Worm (Caenorhabditis elegans) whole organism, young adult: ENCODE measurements around the gene ecps-1.

Source experiments
- C06A6.2 ChIP-seq: fragments of 200-800 bp; sonication (Bioruptor generic); conservative IDR thresholded peaks from 2 replicates; pipeline ENCODE4 v1.3.6; 2022; ENCODE audit warnings: missing genetic modification characterization, missing compliant biosample characterization
- F23B12.7 ChIP-seq: sonication (generic microtip); optimal IDR thresholded peaks from 2 replicates; lab custom pipeline; 2017; ENCODE audit warnings: missing genetic modification characterization, mild to moderate bottlenecking, missing compliant biosample characterization, antibody characterized with exemption, moderate library complexity; ENCODE audit not compliant: insufficient read depth
- F33H1.4 ChIP-seq: fragments of 200-800 bp; sonication (Bioruptor generic); IDR thresholded peaks from 2 replicates; pipeline ENCODE4 v1.3.6; 2022; ENCODE audit warnings: missing genetic modification reagents, missing genetic modification characterization, missing compliant biosample characterization
- K11D2.4 ChIP-seq: fragments of 200-800 bp; sonication (Bioruptor generic); IDR thresholded peaks from 2 replicates; pipeline ENCODE4 v1.3.6; 2022; ENCODE audit warnings: missing genetic modification reagents, missing genetic modification characterization, missing compliant biosample characterization
- K12H6.12 ChIP-seq: fragments of 200-800 bp; sonication (Bioruptor generic); optimal IDR thresholded peaks from 2 replicates; lab custom pipeline; 2018; ENCODE audit warnings: mild to moderate bottlenecking, missing genetic modification characterization, missing compliant biosample characterization
- T07F8.4 ChIP-seq: sonication (generic microtip); optimal IDR thresholded peaks from 2 replicates; lab custom pipeline; 2016; ENCODE audit warnings: mild to moderate bottlenecking, missing genetic modification characterization, moderate library complexity, missing compliant biosample characterization
- Y53F4B.3 ChIP-seq: fragments of 200-800 bp; sonication (Bioruptor generic); IDR thresholded peaks from 2 replicates; pipeline ENCODE4 v1.3.6; 2022; ENCODE audit warnings: missing genetic modification reagents, missing genetic modification characterization, missing compliant biosample characterization
- Y53G8AR.9 ChIP-seq: fragments of 200-800 bp; sonication (Bioruptor generic); conservative IDR thresholded peaks from 2 replicates; pipeline ENCODE4 v1.3.6; 2022; ENCODE audit warnings: missing genetic modification reagents, missing genetic modification characterization, missing compliant biosample characterization
- aptf-2 ChIP-seq: fragments of 200-800 bp; sonication (Bioruptor generic); conservative IDR thresholded peaks from 2 replicates; pipeline ENCODE4 v1.3.6; 2022; ENCODE audit warnings: missing genetic modification reagents, missing genetic modification characterization, missing compliant biosample characterization
- aptf-3 ChIP-seq: fragments of 200-800 bp; sonication (Bioruptor generic); IDR thresholded peaks from 2 replicates; pipeline ENCODE4 v1.3.6; 2022; ENCODE audit warnings: missing genetic modification characterization, missing compliant biosample characterization
- attf-3 ChIP-seq: fragments of 200-800 bp; sonication (Bioruptor generic); conservative IDR thresholded peaks from 2 replicates; pipeline ENCODE4 v1.3.6; 2022; ENCODE audit warnings: missing genetic modification reagents, missing genetic modification characterization, missing compliant biosample characterization
- cebp-1 ChIP-seq, 2 experiments: fragments of 200-800 bp in 1 of 2; sonication (Bioruptor generic) in 1 of 2; sonication (generic microtip) in 1 of 2; IDR thresholded peaks in 1 of 2; optimal IDR thresholded peaks in 1 of 2; 2 replicates each; pipeline versions ENCODE4 v1.3.6 to Lab custom; 2017 to 2022; ENCODE audit warnings: missing compliant biosample characterization in 2 of 2, missing genetic modification characterization in 2 of 2, mild to moderate bottlenecking in 1 of 2, missing genetic modification reagents in 1 of 2, moderate library complexity in 1 of 2
- chd-7 ChIP-seq: sonication (generic microtip); optimal IDR thresholded peaks from 2 replicates; lab custom pipeline; 2016; ENCODE audit warnings: mild to moderate bottlenecking, missing genetic modification characterization, moderate library complexity, missing compliant biosample characterization
- egrh-3 ChIP-seq: fragments of 200-800 bp; sonication (Bioruptor generic); IDR thresholded peaks from 2 replicates; pipeline ENCODE4 v1.3.6; 2022; ENCODE audit warnings: missing genetic modification reagents, missing genetic modification characterization, missing compliant biosample characterization
- ekl-4 ChIP-seq: fragments of 200-800 bp; sonication (Bioruptor generic); IDR thresholded peaks from 2 replicates; pipeline ENCODE4 v1.3.6; 2022; ENCODE audit warnings: missing genetic modification reagents, missing genetic modification characterization, missing compliant biosample characterization
- gei-17 ChIP-seq: fragments of 200-800 bp; sonication (Bioruptor generic); optimal IDR thresholded peaks from 2 replicates; lab custom pipeline; 2018; ENCODE audit warnings: mild to moderate bottlenecking, missing genetic modification characterization, missing compliant biosample characterization
- hlh-12 ChIP-seq: sonication (generic microtip); optimal IDR thresholded peaks from 2 replicates; lab custom pipeline; 2016; ENCODE audit warnings: missing genetic modification characterization, missing compliant biosample characterization
- hlh-26 ChIP-seq: fragments of 200-800 bp; sonication (Bioruptor generic); conservative IDR thresholded peaks from 2 replicates; pipeline ENCODE4 v1.3.6; 2022; ENCODE audit warnings: missing genetic modification reagents, missing genetic modification characterization, missing compliant biosample characterization
- hrde-1 ChIP-seq: sonication (generic microtip); optimal IDR thresholded peaks from 2 replicates; lab custom pipeline; 2016; ENCODE audit warnings: missing genetic modification characterization, mild to moderate bottlenecking, missing compliant biosample characterization, moderate library complexity, missing genotype, missing genetic modification reagents, borderline replicate concordance
- hsf-1 ChIP-seq: fragments of 200-800 bp; sonication (Bioruptor generic); IDR thresholded peaks from 2 replicates; pipeline ENCODE4 v1.3.6; 2022; ENCODE audit warnings: missing genetic modification reagents, missing genetic modification characterization, missing compliant biosample characterization
- let-607 ChIP-seq, 2 experiments: fragments of 200-800 bp in 1 of 2; sonication (Bioruptor generic) in 1 of 2; sonication (generic microtip) in 1 of 2; optimal IDR thresholded peaks; 2 replicates each; lab custom pipeline; 2016 to 2018; ENCODE audit warnings: mild to moderate bottlenecking in 2 of 2, missing compliant biosample characterization in 2 of 2, missing genetic modification characterization in 2 of 2, moderate library complexity in 2 of 2, missing genotype in 1 of 2
- madf-10 ChIP-seq: sonication (generic microtip); optimal IDR thresholded peaks from 2 replicates; lab custom pipeline; 2016; ENCODE audit warnings: mild to moderate bottlenecking, missing genetic modification characterization, missing compliant biosample characterization
- madf-8 ChIP-seq: fragments of 200-800 bp; sonication (Bioruptor generic); conservative IDR thresholded peaks from 2 replicates; pipeline ENCODE4 v1.3.6; 2022; ENCODE audit warnings: missing genetic modification reagents, missing genetic modification characterization, missing compliant biosample characterization
- mcd-1 ChIP-seq: fragments of 200-800 bp; sonication (Bioruptor generic); IDR thresholded peaks from 2 replicates; pipeline ENCODE4 v1.3.6; 2022; ENCODE audit warnings: missing genetic modification reagents, missing genetic modification characterization, missing compliant biosample characterization
- nfya-1 ChIP-seq: sonication (generic microtip); optimal IDR thresholded peaks from 2 replicates; lab custom pipeline; 2017; ENCODE audit warnings: antibody characterized with exemption, missing compliant biosample characterization, missing genetic modification characterization, borderline replicate concordance; ENCODE audit not compliant: insufficient read depth
- nfyb-1 ChIP-seq: fragments of 200-800 bp; sonication (Bioruptor generic); IDR thresholded peaks from 2 replicates; pipeline ENCODE4 v1.3.6; 2022; ENCODE audit warnings: missing genetic modification reagents, missing genetic modification characterization, missing compliant biosample characterization
- rec-8 ChIP-seq, 2 experiments: sonication (generic microtip); optimal IDR thresholded peaks; 2 replicates each; lab custom pipeline; 2016; ENCODE audit warnings: mild to moderate bottlenecking in 2 of 2, missing genetic modification characterization in 2 of 2, missing genetic modification reagents in 2 of 2, missing genotype in 2 of 2, missing biosample characterization in 1 of 2, missing compliant biosample characterization in 1 of 2, moderate library complexity in 1 of 2
- snpc-4 ChIP-seq, 5 experiments: fragments of 150-350 bp in 1 of 5; sonication (generic microtip) in 4 of 5; optimal IDR thresholded peaks; 2 replicates each; lab custom pipeline; 2014 to 2018; ENCODE audit warnings: missing genetic modification characterization in 5 of 5, missing biosample characterization in 3 of 5, antibody characterized with exemption in 2 of 5, mild to moderate bottlenecking in 2 of 5, missing compliant biosample characterization in 2 of 5, missing genotype in 2 of 5, moderate library complexity in 2 of 5, missing genetic modification reagents in 1 of 5
- somi-1 ChIP-seq: fragments of 200-800 bp; sonication (Bioruptor generic); optimal IDR thresholded peaks from 2 replicates; lab custom pipeline; 2018; ENCODE audit warnings: mild to moderate bottlenecking, missing genetic modification characterization, missing compliant biosample characterization
- tbp1 ChIP-seq: fragments of 200-800 bp; sonication (Bioruptor generic); optimal IDR thresholded peaks from 2 replicates; lab custom pipeline; 2018; ENCODE audit warnings: mild to moderate bottlenecking, missing genetic modification characterization, missing compliant biosample characterization
- tbx-9 ChIP-seq: sonication (generic microtip); optimal IDR thresholded peaks from 2 replicates; lab custom pipeline; 2016; ENCODE audit warnings: borderline replicate concordance, missing genetic modification characterization, inconsistent platforms, missing compliant biosample characterization
- tlf-1 ChIP-seq: fragments of 200-800 bp; sonication (Bioruptor generic); optimal IDR thresholded peaks from 2 replicates; lab custom pipeline; 2018; ENCODE audit warnings: mild to moderate bottlenecking, missing genetic modification characterization, missing compliant biosample characterization
- ztf-22 ChIP-seq: fragments of 200-800 bp; sonication (Bioruptor generic); optimal IDR thresholded peaks from 2 replicates; lab custom pipeline; 2018; ENCODE audit warnings: mild to moderate bottlenecking, missing genetic modification characterization, moderate library complexity, missing compliant biosample characterization
- ztf-28 ChIP-seq: fragments of 200-800 bp; sonication (Bioruptor generic); IDR thresholded peaks from 2 replicates; pipeline ENCODE4 v1.3.6; 2022; ENCODE audit warnings: missing genetic modification reagents, missing genetic modification characterization, missing compliant biosample characterization

The ecps-1 gene

ce11 chrIII:10486455-10486854 is 26.1 kb upstream of the ecps-1 start:
- TF ChIP-seq Y53G8AR.9 (GFP tag; lab: Robert Waterston, UW) (no peak), tbx-9 (tag; lab: Kevin White, UChicago) (no peak)

ce11 chrIII:10481988-10482387 is 21.6 kb upstream of the ecps-1 start, which contains the start of gene D2045.8:
Gene D2045.8 (plus strand): TSS chrIII:10482288.
- TF ChIP-seq F33H1.4 (GFP tag; lab: Robert Waterston, UW) (no peak), somi-1 (no peak), nfya-1 (tag; lab: Kevin White, UChicago) (no peak), tbp1 (no peak), aptf-3 (no peak), ztf-28 (no peak)
- TF ChIP-seq, all 124 proteins: peak for 0

- TF ChIP-seq hlh-12 (no peak), chd-7 (tag; lab: Kevin White, UChicago) (no peak), hsf-1 (GFP tag; lab: Robert Waterston, UW) (no peak), C06A6.2 (GFP tag; lab: Robert Waterston, UW) (no peak)
Measured at ce11 chrIII:10481497-10481896, 21.1 kb upstream of the ecps-1 start.

ce11 chrIII:10479180-10479579 is 18.8 kb upstream of the ecps-1 start, which contains the start of gene D2045.7:
Gene D2045.7 (plus strand): TSS chrIII:10479480.
- no peak for TF ChIP-seq attf-3 (GFP tag; lab: Robert Waterston, UW)
- TF ChIP-seq hsf-1 (GFP tag; lab: Robert Waterston, UW) = no peak
- TF ChIP-seq F23B12.7 (tag; lab: Kevin White, UChicago) = no peak
- no peak for TF ChIP-seq Y53F4B.3 (GFP tag; lab: Robert Waterston, UW)
- TF ChIP-seq K12H6.12 (tag; lab: Kevin White, UChicago) = no peak
- no peak for TF ChIP-seq tlf-1

- TF ChIP-seq hrde-1 (tag; lab: Kevin White, UChicago) (no peak), K11D2.4 (GFP tag; lab: Robert Waterston, UW) (no peak), rec-8 (tag; optimal IDR thresholded peaks at IDR 0.05; lab: Kevin White, UChicago) (no peak), gei-17 (GFP tag; lab: Kevin White, UChicago) (no peak), let-607 (tag; optimal IDR thresholded peaks at IDR 0.05; lab: Kevin White, UChicago) (no peak), hlh-12 (no peak), T07F8.4 (tag; lab: Kevin White, UChicago) (no peak), K12H6.12 (tag; lab: Kevin White, UChicago) (no peak), ekl-4 (GFP tag; lab: Robert Waterston, UW) (no peak), ztf-22 (GFP tag; lab: Kevin White, UChicago) (no peak), snpc-4 (GFP tag; optimal IDR thresholded peaks at IDR 0.05; lab: Kevin White, UChicago) (no peak), snpc-4 (tag; optimal IDR thresholded peaks at IDR 0.05; lab: Kevin White, UChicago) (no peak)
Measured at ce11 chrIII:10474945-10475344, 14.6 kb upstream of the ecps-1 start, which contains the start of gene D2045.9. Gene D2045.9 (plus strand): TSS chrIII:10475245.

- TF ChIP-seq aptf-2 (GFP tag; lab: Robert Waterston, UW) (no peak), chd-7 (tag; lab: Kevin White, UChicago) (no peak), egrh-3 (GFP tag; lab: Robert Waterston, UW) (no peak), hlh-26 (GFP tag; lab: Robert Waterston, UW) (no peak), mcd-1 (GFP tag; lab: Robert Waterston, UW) (0 out of 2 replicates have a peak, but pooled peaks have one; percentile 24), madf-8 (no peak), cebp-1 (GFP tag; IDR thresholded peaks at IDR 0.05; lab: Robert Waterston, UW) (peak; percentile 68; the same call in 1 of the 2 replicates), cebp-1 (tag; optimal IDR thresholded peaks at IDR 0.05; lab: Kevin White, UChicago) (peak; percentile 88), nfyb-1 (GFP tag; lab: Robert Waterston, UW) (no peak), madf-10 (no peak)
- TF ChIP-seq, all 124 proteins: peak for 2
Measured at ce11 chrIII:10470927-10471326, 10.6 kb upstream of the ecps-1 start, which contains the start of gene cul-1. Gene cul-1 (plus strand): TSS chrIII:10471237.
